Fruit fly (Drosophila melanogaster) whole organism, embryonic: ENCODE results near the gene ninaB.

ENCODE experiments used
- CG10654 ChIP-seq: fragments of 200-800 bp; sonication (Bioruptor generic); optimal IDR thresholded peaks from 2 replicates; lab custom pipeline; 2016; ENCODE audit warnings: missing biosample characterization, missing genetic modification characterization
- CG11085 ChIP-seq: fragments of 200-800 bp; sonication (Bioruptor generic); IDR thresholded peaks from 2 replicates; pipeline ENCODE4 v1.3.6; 2022; ENCODE audit warnings: missing biosample characterization, missing genetic modification characterization
- CG31365 ChIP-seq: fragments of 200-800 bp; sonication (Bioruptor generic); optimal IDR thresholded peaks from 2 replicates; lab custom pipeline; 2018; ENCODE audit warnings: missing biosample characterization, mild to moderate bottlenecking, missing genetic modification characterization
- CG3281 ChIP-seq: fragments of 200-800 bp; sonication (Bioruptor generic); optimal IDR thresholded peaks from 3 replicates; lab custom pipeline; 2017; ENCODE audit warnings: missing biosample characterization, mild to moderate bottlenecking, missing genetic modification characterization
- CG33213 ChIP-seq: fragments of 200-800 bp; sonication (Bioruptor generic); optimal IDR thresholded peaks from 3 replicates; lab custom pipeline; 2016; ENCODE audit warnings: missing biosample characterization, missing genetic modification characterization
- CG42726 ChIP-seq: fragments of 200-800 bp; sonication (Bioruptor generic); IDR thresholded peaks from 2 replicates; pipeline ENCODE4 v1.3.6; 2022; ENCODE audit warnings: missing biosample characterization, missing genetic modification characterization; ENCODE audit not compliant: partially characterized antibody
- CG4404 ChIP-seq: fragments of 200-800 bp; sonication (Bioruptor generic); IDR thresholded peaks from 2 replicates; pipeline ENCODE4 v1.3.6; 2022; ENCODE audit warnings: missing biosample characterization, missing genetic modification characterization
- Eip74EF ChIP-seq, 2 experiments: fragments of 200-800 bp in 1 of 2; fragments of >200 bp in 1 of 2; sonication (Bioruptor generic) in 1 of 2; optimal IDR thresholded peaks; 2 replicates each; lab custom pipeline; 2017 to 2019; ENCODE audit warnings: missing biosample characterization in 2 of 2, missing genetic modification characterization in 2 of 2, mild to moderate bottlenecking in 1 of 2, moderate library complexity in 1 of 2
- HLH3B ChIP-seq: fragments of 200-800 bp; sonication (Bioruptor generic); IDR thresholded peaks from 2 replicates; pipeline ENCODE4 v1.3.6; 2022; ENCODE audit warnings: missing biosample characterization, missing genetic modification characterization
- h ChIP-seq: fragments of >200 bp; optimal IDR thresholded peaks from 2 replicates; lab custom pipeline; 2017
- lilli ChIP-seq: fragments of 200-800 bp; sonication (Bioruptor generic); optimal IDR thresholded peaks from 3 replicates; lab custom pipeline; 2016; ENCODE audit warnings: missing biosample characterization, missing genetic modification characterization

- TF ChIP-seq Eip74EF (GFP tag; optimal IDR thresholded peaks at IDR 0.05; lab: Kevin White, UChicago) (no peak), CG10654 (no peak), CG3281 (GFP tag; lab: Kevin White, UChicago) (no peak), CG33213 (no peak), CG31365 (tag; lab: Kevin White, UChicago) (no peak), h (no peak), CG11085 (GFP tag; lab: Robert Waterston, UW) (no peak), lilli (GFP tag; lab: Kevin White, UChicago) (no peak), CG42726 (no peak), CG4404 (GFP tag; lab: Robert Waterston, UW) (no peak), HLH3B (GFP tag; lab: Robert Waterston, UW) (no peak)
Observed at dm6 chr3R:13693753-13694152, 6.6 kb upstream of the ninaB start, which contains the start of gene CG14367.
